Fruit fly (Drosophila melanogaster): ENCODE data around the gene out.

Gene out

DNA sequence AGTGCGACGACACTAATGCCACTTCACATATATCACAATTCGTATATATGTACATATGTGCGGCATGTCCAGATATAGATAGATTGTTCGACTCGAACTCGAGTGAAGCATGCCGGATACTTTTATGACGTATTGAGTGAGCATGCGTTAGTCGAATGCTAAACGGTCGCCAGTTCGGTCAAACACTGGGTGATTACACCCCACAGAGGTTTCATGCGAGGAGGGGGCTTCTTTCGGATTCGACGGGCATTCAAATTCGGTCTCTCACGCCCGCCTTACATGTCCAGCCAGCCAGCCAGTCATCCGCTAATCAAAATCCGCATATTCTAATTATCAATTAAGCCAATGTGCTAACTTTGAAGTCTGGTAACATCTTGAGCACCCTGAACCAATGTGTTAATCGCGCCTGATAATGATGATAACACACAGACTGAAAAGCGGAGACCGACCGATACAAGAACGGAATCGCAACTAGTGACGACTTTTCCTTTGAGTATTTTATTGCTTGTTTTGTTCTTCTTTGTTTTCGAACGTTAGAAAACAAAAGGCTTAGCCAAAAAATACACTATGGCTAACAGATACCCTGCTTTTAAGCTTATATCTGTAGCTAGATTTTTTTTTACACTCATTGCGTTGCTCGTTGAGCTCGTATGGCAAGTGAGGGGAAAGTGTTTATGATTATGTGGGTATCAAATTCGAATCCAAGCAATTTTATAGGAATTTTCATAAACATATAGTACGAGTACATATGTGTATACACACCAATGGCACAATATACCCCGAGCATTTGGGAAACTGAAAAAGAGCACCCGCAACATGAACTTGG is 29.9 kb downstream of the out start (continued):
- TF ChIP-seq Sry-δ (GFP tag; optimal IDR thresholded peaks at IDR 0.05) (no peak), CG9932 (GFP tag; IDR thresholded peaks at IDR 0.05) (no peak), CG1832 (GFP tag; optimal IDR thresholded peaks at IDR 0.05) (no peak), row (GFP tag; IDR thresholded peaks at IDR 0.05) (0 out of 3 replicates have a peak, but pooled peaks have one; percentile 15), CG9437 (GFP tag; optimal IDR thresholded peaks at IDR 0.05) (no peak), CG10654 (GFP tag; optimal IDR thresholded peaks at IDR 0.05) (no peak), zfh2 (GFP tag; optimal IDR thresholded peaks at IDR 0.05) (peak; percentile 45), CG5180 (GFP tag; optimal IDR thresholded peaks at IDR 0.05) (peak; percentile 17), Oli (tag; optimal IDR thresholded peaks at IDR 0.05) (no peak), salm (tag; optimal IDR thresholded peaks at IDR 0.05) (no peak), sug (tag; optimal IDR thresholded peaks at IDR 0.05) (peak; percentile 75)

DNA sequence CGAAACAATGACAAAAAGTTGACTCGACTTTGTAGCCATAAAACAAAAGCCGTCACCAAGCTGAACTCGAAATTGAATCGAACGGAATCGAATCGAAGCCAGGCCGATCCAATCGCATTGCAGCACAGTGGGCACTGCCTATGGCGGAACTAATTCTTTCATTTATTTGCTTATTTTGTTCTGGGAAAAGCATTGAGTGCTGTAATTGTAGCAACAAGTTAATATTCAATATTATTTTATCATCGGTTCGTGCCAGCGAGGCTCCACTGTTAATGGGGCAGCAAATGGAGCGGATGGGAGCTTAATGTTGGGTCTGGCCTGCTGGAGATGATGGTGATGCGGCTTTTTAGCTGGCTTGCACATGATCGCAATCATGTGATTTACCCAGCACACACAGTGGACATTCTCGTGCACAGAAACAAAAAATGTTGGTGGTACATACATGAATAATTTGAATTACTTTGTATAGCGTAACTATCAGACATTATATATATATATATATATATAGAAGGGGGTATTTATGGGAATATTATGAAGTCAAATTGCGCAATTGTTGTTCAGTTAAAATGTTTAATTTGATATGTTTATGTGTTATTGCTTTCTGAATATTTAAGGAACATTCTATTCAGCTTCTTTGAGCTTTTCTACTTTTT is 32.5 kb downstream of the out start:
- TF ChIP-seq pum (GFP tag; optimal IDR thresholded peaks at IDR 0.05) (peak; percentile 90), CG7987 (GFP tag; optimal IDR thresholded peaks at IDR 0.05) (peak; percentile 75), CG2712 (tag; optimal IDR thresholded peaks at IDR 0.05) (peak; percentile 89), CG2120 (GFP tag; optimal IDR thresholded peaks at IDR 0.05) (peak; percentile 70), BEAF-32 (GFP tag; optimal IDR thresholded peaks at IDR 0.05) (no peak), bcd (GFP tag; optimal IDR thresholded peaks at IDR 0.05) (peak; percentile 85), CG16779 (GFP tag; IDR thresholded peaks at IDR 0.05) (peak; percentile 77), lola (GFP tag; optimal IDR thresholded peaks at IDR 0.05) (peak in 1 of 3 experiments; percentile 63), CG12236 (GFP tag; optimal IDR thresholded peaks at IDR 0.05) (peak; percentile 57), CG6272 (GFP tag; IDR thresholded peaks at IDR 0.05) (peak; percentile 83), CG42726 (GFP tag; IDR thresholded peaks at IDR 0.05; ENCODE audit: partially characterized antibody) (no peak), CG9727 (GFP tag; optimal IDR thresholded peaks at IDR 0.05) (peak; percentile 69), CG6175 (GFP tag; IDR thresholded peaks at IDR 0.05) (peak; percentile 66; the same call in 1 of the 3 replicates), CG11695 (GFP tag; IDR thresholded peaks at IDR 0.05) (peak; percentile 84), CG10979 (tag; optimal IDR thresholded peaks at IDR 0.05) (peak; percentile 84), cato (GFP tag; optimal IDR thresholded peaks at IDR 0.05; ENCODE audit: borderline replicate concordance) (peak; percentile 80), Hey (tag; optimal IDR thresholded peaks at IDR 0.05) (peak; percentile 8), CG12299 (tag; optimal IDR thresholded peaks at IDR 0.05) (peak; percentile 83), trh (GFP tag; optimal IDR thresholded peaks at IDR 0.05) (peak; percentile 71), croc (GFP tag; conservative IDR thresholded peaks at IDR 0.05) (peak; percentile 85), MESR4 (GFP tag; optimal IDR thresholded peaks at IDR 0.05) (peak; percentile 29), CTCF (GFP tag; optimal IDR thresholded peaks at IDR 0.05) (peak; percentile 57), vfl (GFP tag; optimal IDR thresholded peaks at IDR 0.05) (peak; percentile 41), hbn (GFP tag; IDR thresholded peaks at IDR 0.05; ENCODE audit: partially characterized antibody) (no peak), zen2 (GFP tag; IDR thresholded peaks at IDR 0.05; ENCODE audit: partially characterized antibody) (no peak), CG15601 (tag; optimal IDR thresholded peaks at IDR 0.05) (peak; percentile 89), Rfx (GFP tag; IDR thresholded peaks at IDR 0.05) (peak; percentile 89), CG13424 (tag; optimal IDR thresholded peaks at IDR 0.05) (peak; percentile 92), eve (GFP tag; optimal IDR thresholded peaks at IDR 0.05) (peak in 1 of 2 experiments; percentile 93), vnd (GFP tag; IDR thresholded peaks at IDR 0.05; ENCODE audit: partially characterized antibody) (no peak), ftz-f1 (GFP tag; optimal IDR thresholded peaks at IDR 0.05) (no peak), Sry-δ (GFP tag; optimal IDR thresholded peaks at IDR 0.05) (peak; percentile 39), pita (GFP tag; optimal IDR thresholded peaks at IDR 0.05) (no peak), stwl (tag; optimal IDR thresholded peaks at IDR 0.05) (no peak), CG16813 (GFP tag; IDR thresholded peaks at IDR 0.05; ENCODE audit: partially characterized antibody) (no peak), CG31388 (GFP tag; optimal IDR thresholded peaks at IDR 0.05) (peak; percentile 71)

Measured in whole organism, embryonic.